Fruit fly (Drosophila melanogaster): Measurements from ENCODE around the gene Cmpk.

Cmpk gene

dm6 chr3R:26059195-26059594 is 4.0 kb upstream of the Cmpk start, which contains the start of the genes RpL34a and Trmt61 (continued):
- TF ChIP-seq CG5953 (GFP tag; IDR thresholded peaks at IDR 0.05) (peak; percentile 57; the same call in 1 of the 2 replicates), CG4707 (GFP tag; optimal IDR thresholded peaks at IDR 0.05) (peak; percentile 70), NFAT (GFP tag; IDR thresholded peaks at IDR 0.05) (peak; percentile 54; the same call in 1 of the 2 replicates), CG42726 (GFP tag; IDR thresholded peaks at IDR 0.05; ENCODE audit: partially characterized antibody) (no peak), Side (GFP tag; optimal IDR thresholded peaks at IDR 0.05) (peak; percentile 89), CG12236 (GFP tag; optimal IDR thresholded peaks at IDR 0.05) (peak; percentile 64), sqz (GFP tag; optimal IDR thresholded peaks at IDR 0.05) (peak; percentile 90), chif (GFP tag; optimal IDR thresholded peaks at IDR 0.05) (peak; percentile 59 to 73), peb (GFP tag; IDR thresholded peaks at IDR 0.05) (no peak; the same call in 1 of the 2 replicates), CG12659 (GFP tag; optimal IDR thresholded peaks at IDR 0.05) (peak; percentile 95), CG12219 (GFP tag; optimal IDR thresholded peaks at IDR 0.05) (peak; percentile 76), CG11723 (GFP tag; optimal IDR thresholded peaks at IDR 0.05) (peak; percentile 84), CG10959 (GFP tag; IDR thresholded peaks at IDR 0.05) (peak; percentile 52; the same call in 1 of the 2 replicates), E2f2 (GFP tag; IDR thresholded peaks at IDR 0.05) (peak; percentile 89), Hr78 (GFP tag; optimal IDR thresholded peaks at IDR 0.05) (peak in 1 of 2 experiments; percentile 67), Xrp1 (GFP tag; IDR thresholded peaks at IDR 0.05) (peak; percentile 25; the same call in 1 of the 2 replicates), CG30403 (GFP tag; optimal IDR thresholded peaks at IDR 0.05) (peak; percentile 84), CG11456 (GFP tag; IDR thresholded peaks at IDR 0.05) (peak; percentile 61; the same call in 1 of the 3 replicates), TFAM (GFP tag; optimal IDR thresholded peaks at IDR 0.05) (peak; percentile 82), BEAF-32 (GFP tag; optimal IDR thresholded peaks at IDR 0.05) (peak; percentile 94), CG12391 (tag; optimal IDR thresholded peaks at IDR 0.05) (peak; percentile 94), CG8281 (tag; optimal IDR thresholded peaks at IDR 0.05) (peak; percentile 66), CG10431 (GFP tag; optimal IDR thresholded peaks at IDR 0.05) (peak; percentile 83), CG8388 (GFP tag; optimal IDR thresholded peaks at IDR 0.05) (peak; percentile 89), sens-2 (GFP tag; IDR thresholded peaks at IDR 0.05) (0 out of 2 replicates have a peak, but pooled peaks have one; percentile 25), CG8290 (GFP tag; optimal IDR thresholded peaks at IDR 0.05) (peak; percentile 75), CG8290 (tag; optimal IDR thresholded peaks at IDR 0.05) (peak in 1 of 2 experiments; percentile 71), Hr3 (GFP tag; optimal IDR thresholded peaks at IDR 0.05) (peak; percentile 72), psq (GFP tag; optimal IDR thresholded peaks at IDR 0.05) (peak; percentile 29), usp (GFP tag; optimal IDR thresholded peaks at IDR 0.05) (no peak), en (GFP tag; optimal IDR thresholded peaks at IDR 0.05) (peak; percentile 28), CG15269 (tag; optimal IDR thresholded peaks at IDR 0.05) (peak; percentile 85), CG7745 (tag; optimal IDR thresholded peaks at IDR 0.05) (peak; percentile 56), trem (tag; optimal IDR thresholded peaks at IDR 0.05) (peak; percentile 94), CG18764 (GFP tag; optimal IDR thresholded peaks at IDR 0.05) (peak; percentile 71), jumu (GFP tag; optimal IDR thresholded peaks at IDR 0.05) (peak; percentile 66), CG17361 (GFP tag; IDR thresholded peaks at IDR 0.05) (peak; percentile 93), ci (GFP tag; IDR thresholded peaks at IDR 0.05) (peak; percentile 82), nerfin-2 (GFP tag; IDR thresholded peaks at IDR 0.05; ENCODE audit: partially characterized antibody) (peak; percentile 67), Kr (GFP tag; optimal IDR thresholded peaks at IDR 0.05) (peak; percentile 27), CG2678 (tag; optimal IDR thresholded peaks at IDR 0.05) (peak; percentile 85), ato (GFP tag; IDR thresholded peaks at IDR 0.05; ENCODE audit: partially characterized antibody) (no peak), CG30431 (GFP tag; optimal IDR thresholded peaks at IDR 0.05) (peak; percentile 41), tgo (GFP tag; IDR thresholded peaks at IDR 0.05) (peak; percentile 64; the same call in 2 of the 3 replicates), CG14441 (GFP tag; IDR thresholded peaks at IDR 0.05) (peak; percentile 52), CG12744 (GFP tag; optimal IDR thresholded peaks at IDR 0.05) (peak; percentile 53), knrl (GFP tag; IDR thresholded peaks at IDR 0.05; ENCODE audit: partially characterized antibody) (peak; percentile 90), hkb (optimal IDR thresholded peaks at IDR 0.05) (no peak), hkb (GFP tag; IDR thresholded peaks at IDR 0.05) (peak; percentile 88), CG6175 (GFP tag; IDR thresholded peaks at IDR 0.05) (peak; percentile 46; the same call in 1 of the 3 replicates), CG6654 (GFP tag; optimal IDR thresholded peaks at IDR 0.05) (peak; percentile 59)

Measured in whole organism, embryonic.